Worm (Caenorhabditis elegans): Measurements from ENCODE around the gene coa-3.

- TF ChIP-seq W03F9.2 (tag; optimal IDR thresholded peaks at IDR 0.05) (no peak), him-1 (tag; optimal IDR thresholded peaks at IDR 0.05) (no peak), dao-5 (tag; optimal IDR thresholded peaks at IDR 0.05) (no peak)
These were observed 2.2 kb downstream of the coa-3 start for ce11 chrII:4600276-4600675.
